Worm (Caenorhabditis elegans) whole organism, late embryonic: ENCODE results near the gene let-418.

Source experiments
- ahr-1 ChIP-seq: sonication (generic microtip); optimal IDR thresholded peaks from 2 replicates; lab custom pipeline; 2016; ENCODE audit warnings: missing genetic modification characterization, missing compliant biosample characterization
- ceh-34 ChIP-seq: sonication (generic microtip); optimal IDR thresholded peaks from 2 replicates; lab custom pipeline; 2016; ENCODE audit warnings: mild to moderate bottlenecking, missing genetic modification characterization, missing compliant biosample characterization
- fax-1 ChIP-seq: sonication (generic microtip); optimal IDR thresholded peaks from 2 replicates; lab custom pipeline; 2016; ENCODE audit warnings: missing genotype, missing genetic modification characterization, missing compliant biosample characterization
- hlh-6 ChIP-seq: sonication (generic microtip); optimal IDR thresholded peaks from 2 replicates; lab custom pipeline; 2016; ENCODE audit warnings: missing genotype, missing genetic modification characterization, missing compliant biosample characterization
- nfya-1 ChIP-seq: sonication (generic microtip); optimal IDR thresholded peaks from 2 replicates; lab custom pipeline; 2017; ENCODE audit warnings: missing genetic modification characterization, mild to moderate bottlenecking, missing compliant biosample characterization, antibody characterized with exemption, moderate library complexity
- ref-2 ChIP-seq: sonication (generic microtip); optimal IDR thresholded peaks from 2 replicates; lab custom pipeline; 2016; ENCODE audit warnings: missing genetic modification characterization, missing compliant biosample characterization
- sdc-2 ChIP-seq: sonication (generic microtip); optimal IDR thresholded peaks from 2 replicates; lab custom pipeline; 2016; ENCODE audit warnings: missing genotype, missing genetic modification characterization, missing compliant biosample characterization
- syd-9 ChIP-seq: sonication (generic microtip); optimal IDR thresholded peaks from 2 replicates; lab custom pipeline; 2016; ENCODE audit warnings: mild to moderate bottlenecking, missing genetic modification characterization, moderate library complexity, missing compliant biosample characterization

DNA sequence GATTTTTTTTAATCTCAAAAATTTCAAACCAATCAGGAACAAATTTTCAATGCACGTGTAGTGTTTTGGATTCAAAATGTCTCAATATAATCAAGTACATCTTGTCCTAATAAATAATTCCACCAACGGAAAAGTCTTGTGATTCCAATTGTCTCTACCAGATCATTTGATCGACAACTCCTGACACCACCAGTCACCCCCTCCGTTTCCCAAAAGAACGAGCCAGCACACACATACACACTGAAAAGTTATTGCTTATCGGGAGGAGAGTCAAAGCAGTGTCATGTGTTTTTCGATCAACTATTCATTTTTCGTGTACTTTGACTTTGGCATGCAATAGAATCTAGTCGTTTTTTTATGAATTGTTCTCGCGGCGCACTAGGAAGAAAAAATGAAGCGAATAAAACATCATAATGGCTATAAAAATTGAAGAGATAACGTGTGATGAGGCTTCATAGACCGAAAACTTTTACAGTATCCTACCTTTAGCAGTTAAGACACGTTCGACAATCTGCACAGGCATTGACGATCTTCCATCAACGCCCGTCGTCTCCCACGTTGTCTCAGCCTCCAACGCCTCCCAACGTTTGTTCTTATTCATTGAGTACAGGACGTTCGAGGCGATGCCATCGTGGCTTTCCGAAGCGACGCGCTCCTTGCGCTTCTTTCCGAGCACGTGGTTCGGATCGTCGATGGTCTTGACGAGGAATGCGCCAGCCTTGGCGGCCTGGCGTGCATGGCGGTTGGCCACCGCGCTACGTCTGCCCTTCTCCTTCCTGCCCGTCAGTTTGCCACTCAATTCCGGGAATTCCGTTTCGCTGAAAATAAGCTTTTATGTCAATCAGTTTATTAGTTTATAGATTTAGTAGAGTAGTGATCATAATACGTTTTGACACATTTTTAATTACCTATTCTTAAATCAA is 17.0 kb downstream of the let-418 start:
- no peak for TF ChIP-seq syd-9
- TF ChIP-seq ref-2 = no peak
- no peak for TF ChIP-seq nfya-1 (tag; lab: Kevin White, UChicago)
- TF ChIP-seq ahr-1 (tag; lab: Kevin White, UChicago) = no peak
- no peak for TF ChIP-seq fax-1 (tag; lab: Kevin White, UChicago)
- TF ChIP-seq hlh-6 (tag; lab: Kevin White, UChicago) = no peak
- TF ChIP-seq ceh-34 = no peak
- no peak for TF ChIP-seq sdc-2 (tag; lab: Kevin White, UChicago)
